Worm (Caenorhabditis elegans) whole organism, young adult: ENCODE data around the gene mop-25.1.

ENCODE experiments used
- B0336.3 ChIP-seq: fragments of 200-800 bp; sonication (Bioruptor generic); IDR thresholded peaks from 2 replicates; pipeline ENCODE4 v1.3.6; 2022; ENCODE audit warnings: missing genetic modification characterization, missing compliant biosample characterization
- C06A6.2 ChIP-seq: fragments of 200-800 bp; sonication (Bioruptor generic); conservative IDR thresholded peaks from 2 replicates; pipeline ENCODE4 v1.3.6; 2022; ENCODE audit warnings: missing genetic modification characterization, missing compliant biosample characterization
- C17E4.6 ChIP-seq: fragments of 200-800 bp; sonication (Bioruptor generic); IDR thresholded peaks from 2 replicates; pipeline ENCODE4 v1.3.6; 2022; ENCODE audit warnings: missing genetic modification reagents, missing genetic modification characterization, missing compliant biosample characterization
- F22D6.2 ChIP-seq: sonication (generic microtip); optimal IDR thresholded peaks from 2 replicates; lab custom pipeline; 2016; ENCODE audit warnings: mild to moderate bottlenecking, missing genetic modification characterization, missing compliant biosample characterization
- F23B12.7 ChIP-seq: sonication (generic microtip); optimal IDR thresholded peaks from 2 replicates; lab custom pipeline; 2017; ENCODE audit warnings: missing genetic modification characterization, mild to moderate bottlenecking, missing compliant biosample characterization, antibody characterized with exemption, moderate library complexity; ENCODE audit not compliant: insufficient read depth
- F37B4.10 ChIP-seq: fragments of 200-800 bp; sonication (Bioruptor generic); IDR thresholded peaks from 2 replicates; pipeline ENCODE4 v1.3.6; 2022; ENCODE audit warnings: missing genetic modification characterization, missing compliant biosample characterization
- F52B5.7 ChIP-seq: sonication (generic microtip); optimal IDR thresholded peaks from 2 replicates; lab custom pipeline; 2016; ENCODE audit warnings: mild to moderate bottlenecking, missing genetic modification characterization, missing compliant biosample characterization
- K12H6.12 ChIP-seq: fragments of 200-800 bp; sonication (Bioruptor generic); optimal IDR thresholded peaks from 2 replicates; lab custom pipeline; 2018; ENCODE audit warnings: mild to moderate bottlenecking, missing genetic modification characterization, missing compliant biosample characterization
- T07F8.4 ChIP-seq: sonication (generic microtip); optimal IDR thresholded peaks from 2 replicates; lab custom pipeline; 2016; ENCODE audit warnings: mild to moderate bottlenecking, missing genetic modification characterization, moderate library complexity, missing compliant biosample characterization
- Y53F4B.3 ChIP-seq: fragments of 200-800 bp; sonication (Bioruptor generic); IDR thresholded peaks from 2 replicates; pipeline ENCODE4 v1.3.6; 2022; ENCODE audit warnings: missing genetic modification reagents, missing genetic modification characterization, missing compliant biosample characterization
- ZK185.1 ChIP-seq: sonication (generic microtip); optimal IDR thresholded peaks from 2 replicates; lab custom pipeline; 2016; ENCODE audit warnings: mild to moderate bottlenecking, missing genetic modification characterization, missing compliant biosample characterization; ENCODE audit not compliant: poor library complexity, severe bottlenecking
- ama-1 ChIP-seq, 3 experiments: fragments of 150-350 bp in 1 of 3; sonication (generic microtip) in 2 of 3; optimal IDR thresholded peaks; 2 replicates each; lab custom pipeline; 2014 to 2018; ENCODE audit warnings: missing biosample characterization in 2 of 3, missing genetic modification characterization in 2 of 3, missing genetic modification reagents in 2 of 3
- aptf-3 ChIP-seq: fragments of 200-800 bp; sonication (Bioruptor generic); IDR thresholded peaks from 2 replicates; pipeline ENCODE4 v1.3.6; 2022; ENCODE audit warnings: missing genetic modification characterization, missing compliant biosample characterization
- athp-1 ChIP-seq: sonication (generic microtip); optimal IDR thresholded peaks from 2 replicates; lab custom pipeline; 2017; ENCODE audit warnings: mild to moderate bottlenecking, missing genetic modification characterization, missing compliant biosample characterization
- attf-3 ChIP-seq: fragments of 200-800 bp; sonication (Bioruptor generic); conservative IDR thresholded peaks from 2 replicates; pipeline ENCODE4 v1.3.6; 2022; ENCODE audit warnings: missing genetic modification reagents, missing genetic modification characterization, missing compliant biosample characterization
- attf-6 ChIP-seq: fragments of 200-800 bp; sonication (Bioruptor generic); IDR thresholded peaks from 2 replicates; pipeline ENCODE4 v1.3.6; 2022; ENCODE audit warnings: missing genetic modification reagents, missing genetic modification characterization, missing compliant biosample characterization
- cebp-1 ChIP-seq, 2 experiments: fragments of 200-800 bp in 1 of 2; sonication (Bioruptor generic) in 1 of 2; sonication (generic microtip) in 1 of 2; IDR thresholded peaks in 1 of 2; optimal IDR thresholded peaks in 1 of 2; 2 replicates each; pipeline versions ENCODE4 v1.3.6 to Lab custom; 2017 to 2022; ENCODE audit warnings: missing compliant biosample characterization in 2 of 2, missing genetic modification characterization in 2 of 2, mild to moderate bottlenecking in 1 of 2, missing genetic modification reagents in 1 of 2, moderate library complexity in 1 of 2
- ceh-40 ChIP-seq: fragments of 200-800 bp; sonication (Bioruptor generic); IDR thresholded peaks from 2 replicates; pipeline ENCODE4 v1.3.6; 2022; ENCODE audit warnings: missing genetic modification characterization, missing compliant biosample characterization
- ceh-58 ChIP-seq: fragments of 200-800 bp; sonication (Bioruptor generic); IDR thresholded peaks from 2 replicates; pipeline ENCODE4 v1.3.6; 2022; ENCODE audit warnings: missing genetic modification characterization, missing compliant biosample characterization
- ceh-91 ChIP-seq: fragments of 200-800 bp; sonication (Bioruptor generic); IDR thresholded peaks from 2 replicates; pipeline ENCODE4 v1.3.6; 2022; ENCODE audit warnings: missing genetic modification reagents, missing genetic modification characterization, missing compliant biosample characterization
- chd-7 ChIP-seq: sonication (generic microtip); optimal IDR thresholded peaks from 2 replicates; lab custom pipeline; 2016; ENCODE audit warnings: mild to moderate bottlenecking, missing genetic modification characterization, moderate library complexity, missing compliant biosample characterization
- die-1 ChIP-seq: sonication (generic microtip); optimal IDR thresholded peaks from 2 replicates; lab custom pipeline; 2016; ENCODE audit warnings: missing genotype, mild to moderate bottlenecking, missing genetic modification characterization, missing compliant biosample characterization
- dpl-1 ChIP-seq: fragments of 150-350 bp; optimal IDR thresholded peaks from 2 replicates; lab custom pipeline; 2014; ENCODE audit warnings: missing biosample characterization, missing genetic modification reagents, missing genetic modification characterization
- efl-1 ChIP-seq: fragments of 150-350 bp; optimal IDR thresholded peaks from 2 replicates; lab custom pipeline; 2014; ENCODE audit warnings: missing biosample characterization, missing genetic modification reagents, missing genetic modification characterization
- egl-18 ChIP-seq: fragments of 200-800 bp; sonication (Bioruptor generic); IDR thresholded peaks from 2 replicates; pipeline ENCODE4 v1.3.6; 2022; ENCODE audit warnings: missing genetic modification reagents, missing genetic modification characterization, missing compliant biosample characterization
- ets-4 ChIP-seq: fragments of 200-800 bp; sonication (Bioruptor generic); optimal IDR thresholded peaks from 2 replicates; lab custom pipeline; 2018; ENCODE audit warnings: mild to moderate bottlenecking, missing genetic modification characterization, missing compliant biosample characterization
- hlh-12 ChIP-seq: sonication (generic microtip); optimal IDR thresholded peaks from 2 replicates; lab custom pipeline; 2016; ENCODE audit warnings: missing genetic modification characterization, missing compliant biosample characterization
- hlh-26 ChIP-seq: fragments of 200-800 bp; sonication (Bioruptor generic); conservative IDR thresholded peaks from 2 replicates; pipeline ENCODE4 v1.3.6; 2022; ENCODE audit warnings: missing genetic modification reagents, missing genetic modification characterization, missing compliant biosample characterization
- lin-35 ChIP-seq, 3 experiments: fragments of 150-350 bp in 2 of 3; sonication (generic microtip) in 1 of 3; optimal IDR thresholded peaks; 2 replicates each; lab custom pipeline; 2014 to 2018; ENCODE audit warnings: missing biosample characterization in 3 of 3, missing genetic modification characterization in 3 of 3, missing genetic modification reagents in 3 of 3
- lin-54 ChIP-seq: fragments of 200-800 bp; sonication (Bioruptor generic); optimal IDR thresholded peaks from 2 replicates; lab custom pipeline; 2018; ENCODE audit warnings: mild to moderate bottlenecking, missing genetic modification characterization, missing compliant biosample characterization
- lsl-1 ChIP-seq: fragments of 200-800 bp; sonication (Bioruptor generic); optimal IDR thresholded peaks from 2 replicates; lab custom pipeline; 2018; ENCODE audit warnings: mild to moderate bottlenecking, missing genetic modification characterization, moderate library complexity, missing compliant biosample characterization
- madf-6 ChIP-seq: fragments of 200-800 bp; sonication (Bioruptor generic); IDR thresholded peaks from 2 replicates; pipeline ENCODE4 v1.3.6; 2022; ENCODE audit warnings: missing genetic modification reagents, missing genetic modification characterization, missing compliant biosample characterization
- madf-8 ChIP-seq: fragments of 200-800 bp; sonication (Bioruptor generic); conservative IDR thresholded peaks from 2 replicates; pipeline ENCODE4 v1.3.6; 2022; ENCODE audit warnings: missing genetic modification reagents, missing genetic modification characterization, missing compliant biosample characterization
- mxl-1 ChIP-seq: sonication (generic microtip); optimal IDR thresholded peaks from 2 replicates; lab custom pipeline; 2016; ENCODE audit warnings: missing genetic modification characterization, missing compliant biosample characterization
- nfya-1 ChIP-seq: sonication (generic microtip); optimal IDR thresholded peaks from 2 replicates; lab custom pipeline; 2017; ENCODE audit warnings: antibody characterized with exemption, missing compliant biosample characterization, missing genetic modification characterization, borderline replicate concordance; ENCODE audit not compliant: insufficient read depth
- nfyb-1 ChIP-seq: fragments of 200-800 bp; sonication (Bioruptor generic); IDR thresholded peaks from 2 replicates; pipeline ENCODE4 v1.3.6; 2022; ENCODE audit warnings: missing genetic modification reagents, missing genetic modification characterization, missing compliant biosample characterization
- nhr-90 ChIP-seq: sonication (generic microtip); optimal IDR thresholded peaks from 2 replicates; lab custom pipeline; 2016; ENCODE audit warnings: missing genotype, mild to moderate bottlenecking, missing genetic modification characterization, missing compliant biosample characterization
- pha-4 ChIP-seq: fragments of 150-350 bp; sonication (generic microtip); optimal IDR thresholded peaks from 2 replicates; lab custom pipeline; 2014; ENCODE audit warnings: missing biosample characterization, missing genetic modification reagents, missing genetic modification characterization
- rpc-1 ChIP-seq, 2 experiments: fragments of 150-350 bp in 1 of 2; sonication (generic microtip) in 1 of 2; optimal IDR thresholded peaks; 2 replicates each; lab custom pipeline; 2014 to 2018; ENCODE audit warnings: missing biosample characterization in 1 of 2, missing genetic modification characterization in 1 of 2, missing genetic modification reagents in 1 of 2, missing genotype in 1 of 2
- snpc-1.1 ChIP-seq: sonication (generic microtip); optimal IDR thresholded peaks from 2 replicates; lab custom pipeline; 2017; ENCODE audit warnings: missing genetic modification characterization, mild to moderate bottlenecking, missing compliant biosample characterization, antibody characterized with exemption, moderate library complexity, missing genotype, missing genetic modification reagents; ENCODE audit not compliant: insufficient read depth
- somi-1 ChIP-seq: fragments of 200-800 bp; sonication (Bioruptor generic); optimal IDR thresholded peaks from 2 replicates; lab custom pipeline; 2018; ENCODE audit warnings: mild to moderate bottlenecking, missing genetic modification characterization, missing compliant biosample characterization
- tlf-1 ChIP-seq: fragments of 200-800 bp; sonication (Bioruptor generic); optimal IDR thresholded peaks from 2 replicates; lab custom pipeline; 2018; ENCODE audit warnings: mild to moderate bottlenecking, missing genetic modification characterization, missing compliant biosample characterization
- unc-62 ChIP-seq: fragments of 150-350 bp; optimal IDR thresholded peaks from 2 replicates; lab custom pipeline; 2014; ENCODE audit warnings: missing biosample characterization, missing genetic modification reagents, missing genetic modification characterization
- xnd-1 ChIP-seq: sonication (generic microtip); optimal IDR thresholded peaks from 2 replicates; lab custom pipeline; 2016; ENCODE audit warnings: missing genotype, missing genetic modification reagents, missing genetic modification characterization, missing compliant biosample characterization
- ztf-18 ChIP-seq: sonication (generic microtip); optimal IDR thresholded peaks from 2 replicates; lab custom pipeline; 2016; ENCODE audit warnings: missing genotype, mild to moderate bottlenecking, missing genetic modification characterization, missing compliant biosample characterization
- ztf-25 ChIP-seq: fragments of 200-800 bp; sonication (Bioruptor generic); IDR thresholded peaks from 2 replicates; pipeline ENCODE4 v1.3.6; 2022; ENCODE audit warnings: missing genetic modification reagents, missing genetic modification characterization, missing compliant biosample characterization
- ztf-28 ChIP-seq: fragments of 200-800 bp; sonication (Bioruptor generic); IDR thresholded peaks from 2 replicates; pipeline ENCODE4 v1.3.6; 2022; ENCODE audit warnings: missing genetic modification reagents, missing genetic modification characterization, missing compliant biosample characterization

mop-25.1 gene

ce11 chrX:3969980-3970403 lies 42.0 kb upstream of the mop-25.1 start (continued):
- TF ChIP-seq lin-54 (GFP tag; lab: Kevin White, UChicago): peak; percentile 66
- TF ChIP-seq xnd-1 (tag; lab: Kevin White, UChicago): no peak
- TF ChIP-seq madf-8 (GFP tag; lab: Robert Waterston, UW): no peak
- TF ChIP-seq B0336.3 (GFP tag; lab: Robert Waterston, UW): peak; percentile 70
- TF ChIP-seq mxl-1 (tag; lab: Kevin White, UChicago): peak; percentile 56
- no peak for TF ChIP-seq efl-1
- peak; percentile 94 for TF ChIP-seq chd-7 (tag; lab: Kevin White, UChicago)
- peak; percentile 55 for TF ChIP-seq ceh-91 (GFP tag; lab: Robert Waterston, UW)
- TF ChIP-seq pha-4 (tag; lab: Kevin White, UChicago): no peak
- TF ChIP-seq unc-62 (GFP tag; lab: Kevin White, UChicago): no peak
- peak; percentile 66 for TF ChIP-seq cebp-1 (GFP tag; IDR thresholded peaks at IDR 0.05; lab: Robert Waterston, UW)
- TF ChIP-seq cebp-1 (tag; optimal IDR thresholded peaks at IDR 0.05; lab: Kevin White, UChicago): no peak
- no peak for TF ChIP-seq F37B4.10
- TF ChIP-seq ama-1 (optimal IDR thresholded peaks at IDR 0.05; lab: Kevin White, UChicago): no peak
- TF ChIP-seq ama-1 (GFP tag; optimal IDR thresholded peaks at IDR 0.05; lab: Kevin White, UChicago): peak in 1 of 2 experiments; percentile 43
- TF ChIP-seq dpl-1 (GFP tag; lab: Kevin White, UChicago): no peak
- peak; percentile 85; the same call in 1 of the 2 replicates for TF ChIP-seq Y53F4B.3 (GFP tag; lab: Robert Waterston, UW)
- TF ChIP-seq nfya-1 (tag; lab: Kevin White, UChicago): no peak
- no peak for TF ChIP-seq snpc-1.1 (tag; lab: Kevin White, UChicago)
- no peak for TF ChIP-seq F22D6.2 (tag; lab: Kevin White, UChicago)
- TF ChIP-seq egl-18 (GFP tag; lab: Robert Waterston, UW): 0 out of 2 replicates have a peak, but pooled peaks have one; percentile 70
- TF ChIP-seq tlf-1: peak; percentile 33
- TF ChIP-seq hlh-12 (tag; lab: Kevin White, UChicago): peak; percentile 51
- TF ChIP-seq ztf-25 (GFP tag; lab: Robert Waterston, UW): peak; percentile 89
- TF ChIP-seq attf-6 (GFP tag; lab: Robert Waterston, UW): peak; percentile 81; the same call in 1 of the 2 replicates
- peak; percentile 83 for TF ChIP-seq ZK185.1 (tag; lab: Kevin White, UChicago)
- TF ChIP-seq somi-1 (GFP tag; lab: Kevin White, UChicago): peak; percentile 56
- TF ChIP-seq F52B5.7 (tag; lab: Kevin White, UChicago): peak; percentile 83
- peak; percentile 20 for TF ChIP-seq F23B12.7 (tag; lab: Kevin White, UChicago)
- TF ChIP-seq K12H6.12 (tag; lab: Kevin White, UChicago): peak; percentile 43
- TF ChIP-seq hlh-26 (GFP tag; lab: Robert Waterston, UW): no peak
- TF ChIP-seq ceh-40 (GFP tag; lab: Robert Waterston, UW): peak; percentile 82; the same call in 1 of the 2 replicates
- TF ChIP-seq athp-1 (tag; lab: Kevin White, UChicago): peak; percentile 70
- peak; percentile 36 for TF ChIP-seq lsl-1
- 0 out of 2 replicates have a peak, but pooled peaks have one; percentile 61 for TF ChIP-seq ceh-58 (GFP tag; lab: Robert Waterston, UW)
- peak; percentile 53; the same call in 1 of the 2 replicates for TF ChIP-seq aptf-3 (GFP tag; lab: Robert Waterston, UW)
- TF ChIP-seq nfyb-1 (GFP tag; lab: Robert Waterston, UW): peak; percentile 89
- peak in 1 of 3 experiments; percentile 63 for TF ChIP-seq lin-35 (GFP tag; optimal IDR thresholded peaks at IDR 0.05; lab: Kevin White, UChicago)
- peak; percentile 83 for TF ChIP-seq ztf-28 (GFP tag; lab: Robert Waterston, UW)
- peak; percentile 14 for TF ChIP-seq ets-4 (GFP tag; lab: Kevin White, UChicago)
- peak; percentile 57 for TF ChIP-seq ztf-18 (tag; lab: Kevin White, UChicago)
- no peak for TF ChIP-seq C06A6.2 (GFP tag; lab: Robert Waterston, UW)
- TF ChIP-seq nhr-90 (tag; lab: Kevin White, UChicago): peak; percentile 90
- TF ChIP-seq die-1 (tag; lab: Kevin White, UChicago): peak; percentile 91
- peak; percentile 82 for TF ChIP-seq C17E4.6
- TF ChIP-seq T07F8.4 (tag; lab: Kevin White, UChicago): peak; percentile 26
- TF ChIP-seq madf-6: peak; percentile 56
- peak; percentile 79 for TF ChIP-seq rpc-1 (optimal IDR thresholded peaks at IDR 0.05; lab: Kevin White, UChicago)
- peak; percentile 79 for TF ChIP-seq rpc-1 (tag; optimal IDR thresholded peaks at IDR 0.05; lab: Kevin White, UChicago)
- TF ChIP-seq attf-3 (GFP tag; lab: Robert Waterston, UW): peak; percentile 66
